Worm (Caenorhabditis elegans): ENCODE results near the gene D1005.6.
"Not testable (repeated sequence)": the region's sequence is repeated elsewhere in the genome, so short reads cannot be mapped to it uniquely, and the experiment has no call there.

D1005.6 gene

DNA sequence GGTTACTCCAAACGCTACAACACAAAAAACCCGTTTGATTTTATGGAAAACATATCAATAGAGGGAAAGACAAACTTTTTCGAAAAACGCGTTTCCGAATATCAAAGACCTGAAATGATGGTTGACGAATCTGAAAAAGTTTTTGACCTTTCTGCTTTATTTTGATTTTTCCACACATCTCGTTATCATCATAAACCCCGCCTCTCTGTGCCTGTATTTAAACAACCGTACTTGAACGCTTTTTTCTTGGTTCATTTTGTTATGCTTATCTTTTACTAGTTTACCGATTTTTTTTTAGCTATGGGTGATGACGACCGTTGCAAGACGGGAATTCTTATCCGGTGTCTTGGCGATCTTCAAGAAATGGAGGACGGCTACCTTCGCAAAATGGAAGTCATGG, 33.9 kb downstream of the D1005.6 start, which contains the start of gene F19G12.1:
Gene F19G12.1 (plus strand): TSS at position 301 of the 400 bp plus-strand sequence.
- not testable (repeated sequence) for TF ChIP-seq elt-3 (tag; optimal IDR thresholded peaks at IDR 0.05); drap-1 (GFP tag; optimal IDR thresholded peaks at IDR 0.05); hlh-1 (tag; optimal IDR thresholded peaks at IDR 0.05)

- TF ChIP-seq bed-3 (GFP tag; optimal IDR thresholded peaks at IDR 0.05) (no peak), ceh-39 (tag; optimal IDR thresholded peaks at IDR 0.05) (no peak), ceh-43 (GFP tag; optimal IDR thresholded peaks at IDR 0.05) (no peak), ces-1 (GFP tag; optimal IDR thresholded peaks at IDR 0.05) (no peak), pha-4 (tag; optimal IDR thresholded peaks at IDR 0.05) (no peak), ztf-11 (tag; optimal IDR thresholded peaks at IDR 0.05) (no peak), sem-2 (GFP tag; optimal IDR thresholded peaks at IDR 0.05) (no peak), nhr-28 (tag; optimal IDR thresholded peaks at IDR 0.05) (no peak), drap-1 (GFP tag; optimal IDR thresholded peaks at IDR 0.05) (no peak), mab-5 (tag; optimal IDR thresholded peaks at IDR 0.05) (no peak), hlh-1 (tag; optimal IDR thresholded peaks at IDR 0.05) (no peak), lin-32 (GFP tag; optimal IDR thresholded peaks at IDR 0.05) (no peak), lsy-2 (tag; optimal IDR thresholded peaks at IDR 0.05) (no peak), blmp-1 (tag; optimal IDR thresholded peaks at IDR 0.05) (no peak), sptf-1 (tag; optimal IDR thresholded peaks at IDR 0.05) (no peak), tbx-8 (GFP tag; optimal IDR thresholded peaks at IDR 0.05) (no peak), mep-1 (tag; optimal IDR thresholded peaks at IDR 0.05) (no peak), snpc-4 (tag; optimal IDR thresholded peaks at IDR 0.05) (no peak), zip-8 (tag; optimal IDR thresholded peaks at IDR 0.05) (no peak), M03D4.4 (tag; optimal IDR thresholded peaks at IDR 0.05) (no peak)
Measured at ce11 chrX:1426425-1426824, 38.2 kb downstream of the D1005.6 start, which contains the start of gene F19G12.11. TSS of gene F19G12.11 (minus strand) at chrX:1426525.

- TF ChIP-seq sptf-1 (tag; optimal IDR thresholded peaks at IDR 0.05) (no peak), M03D4.4 (tag; optimal IDR thresholded peaks at IDR 0.05) (no peak), unc-62 (GFP tag; optimal IDR thresholded peaks at IDR 0.05) (no peak), blmp-1 (tag; optimal IDR thresholded peaks at IDR 0.05) (no peak), ceh-83 (GFP tag; optimal IDR thresholded peaks at IDR 0.05) (no peak), bed-3 (GFP tag; optimal IDR thresholded peaks at IDR 0.05) (no peak), ham-2 (GFP tag; optimal IDR thresholded peaks at IDR 0.05) (no peak), flh-1 (GFP tag; optimal IDR thresholded peaks at IDR 0.05) (no peak), drap-1 (GFP tag; optimal IDR thresholded peaks at IDR 0.05) (no peak), mab-5 (tag; optimal IDR thresholded peaks at IDR 0.05) (no peak), ztf-11 (tag; optimal IDR thresholded peaks at IDR 0.05) (no peak)
Measured at ce11 chrX:1424509-1424908, 40.1 kb downstream of the D1005.6 start, which contains the start of gene F19G12.3. TSS of gene F19G12.3 (plus strand) at chrX:1424809.

ce11 chrX:1420524-1420923, 44.1 kb downstream of the D1005.6 start:
- no peak for TF ChIP-seq nhr-2 (tag; optimal IDR thresholded peaks at IDR 0.05)
- TF ChIP-seq blmp-1 (tag; optimal IDR thresholded peaks at IDR 0.05): no peak
- no peak for TF ChIP-seq mep-1 (tag; optimal IDR thresholded peaks at IDR 0.05)
- no peak for TF ChIP-seq lin-32 (GFP tag; optimal IDR thresholded peaks at IDR 0.05)
- TF ChIP-seq zip-8 (tag; optimal IDR thresholded peaks at IDR 0.05): no peak
- no peak for TF ChIP-seq cnd-1 (tag; optimal IDR thresholded peaks at IDR 0.05)
- no peak for TF ChIP-seq ceh-43 (GFP tag; optimal IDR thresholded peaks at IDR 0.05)
- no peak for TF ChIP-seq unc-62 (GFP tag; optimal IDR thresholded peaks at IDR 0.05)
- TF ChIP-seq mab-5 (tag; optimal IDR thresholded peaks at IDR 0.05): no peak
- no peak for TF ChIP-seq ceh-83 (GFP tag; optimal IDR thresholded peaks at IDR 0.05)
- no peak for TF ChIP-seq bed-3 (GFP tag; optimal IDR thresholded peaks at IDR 0.05)
- TF ChIP-seq ham-2 (GFP tag; optimal IDR thresholded peaks at IDR 0.05): no peak
- no peak for TF ChIP-seq sem-2 (GFP tag; optimal IDR thresholded peaks at IDR 0.05)
- TF ChIP-seq snpc-4 (tag; optimal IDR thresholded peaks at IDR 0.05): no peak
- TF ChIP-seq pha-4 (tag; optimal IDR thresholded peaks at IDR 0.05): no peak
- no peak for TF ChIP-seq sptf-1 (tag; optimal IDR thresholded peaks at IDR 0.05)
- no peak for TF ChIP-seq unc-120 (tag; optimal IDR thresholded peaks at IDR 0.05; ENCODE audit: poor library complexity, severe bottlenecking)
- TF ChIP-seq hlh-1 (tag; optimal IDR thresholded peaks at IDR 0.05): no peak
- TF ChIP-seq ceh-39 (tag; optimal IDR thresholded peaks at IDR 0.05): no peak
- TF ChIP-seq mls-2 (tag; optimal IDR thresholded peaks at IDR 0.05): no peak

DNA sequence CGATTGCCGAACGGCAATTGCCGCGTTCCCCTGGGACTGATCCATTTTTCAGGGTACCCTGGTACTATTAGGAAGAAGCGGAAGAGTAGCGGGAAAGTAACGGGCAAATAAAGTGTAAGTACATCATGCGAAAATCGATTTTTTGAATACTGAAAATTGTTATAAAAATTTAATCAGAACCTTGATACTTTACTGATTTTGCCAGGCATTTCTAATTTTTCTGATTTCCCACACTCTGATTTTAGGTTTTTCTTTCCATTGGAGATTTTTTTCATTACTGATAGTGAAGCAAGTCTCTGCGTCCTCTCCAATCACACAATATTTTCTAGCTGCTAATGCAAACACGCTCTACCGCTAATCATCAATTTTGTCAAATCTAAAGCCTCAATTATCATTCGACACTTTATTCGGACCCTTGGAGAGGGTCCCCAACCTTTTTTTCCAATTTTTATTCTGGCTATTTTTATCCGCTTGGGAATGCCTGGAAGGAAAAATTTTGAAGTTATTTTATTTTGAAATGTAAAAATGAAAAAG, 45.4 kb downstream of the D1005.6 start, which contains the start of gene F19G12.9:
Gene F19G12.9 (plus strand): TSS at position 51 of the 534 bp plus-strand sequence.
- no peak for TF ChIP-seq ceh-83 (GFP tag; optimal IDR thresholded peaks at IDR 0.05)
- no peak for TF ChIP-seq flh-1 (GFP tag; optimal IDR thresholded peaks at IDR 0.05)
- no peak for TF ChIP-seq cnd-1 (tag; optimal IDR thresholded peaks at IDR 0.05)
- TF ChIP-seq pha-4 (tag; optimal IDR thresholded peaks at IDR 0.05): no peak
- no peak for TF ChIP-seq lin-13 (tag; optimal IDR thresholded peaks at IDR 0.05)
- TF ChIP-seq unc-120 (tag; optimal IDR thresholded peaks at IDR 0.05; ENCODE audit: poor library complexity, severe bottlenecking): no peak
- TF ChIP-seq lin-32 (GFP tag; optimal IDR thresholded peaks at IDR 0.05): no peak
- TF ChIP-seq hlh-1 (tag; optimal IDR thresholded peaks at IDR 0.05): no peak

Measured in whole organism, mixed stage, embryonic.